Worm (Caenorhabditis elegans): Measurements from ENCODE around the gene ZK688.12.

Gene ZK688.12

ce11 chrIII:7896925-7897324 is 16.5 kb downstream of the ZK688.12 start, which contains the start of gene ZK688.10:
TSS of gene ZK688.10 (minus strand) at chrIII:7897025.
- TF ChIP-seq aly-2 (tag; optimal IDR thresholded peaks at IDR 0.05) (no peak), snpc-4 (tag; optimal IDR thresholded peaks at IDR 0.05) (no peak), sem-4 (tag; optimal IDR thresholded peaks at IDR 0.05) (no peak), Y55F3AM.14 (GFP tag; optimal IDR thresholded peaks at IDR 0.05) (no peak), zag-1 (tag; optimal IDR thresholded peaks at IDR 0.05) (no peak), ztf-4 (tag; optimal IDR thresholded peaks at IDR 0.05) (no peak), F13H6.1 (tag; optimal IDR thresholded peaks at IDR 0.05) (no peak), nhr-129 (tag; optimal IDR thresholded peaks at IDR 0.05) (no peak), elt-1 (tag; optimal IDR thresholded peaks at IDR 0.05) (no peak), ceh-16 (tag; optimal IDR thresholded peaks at IDR 0.05) (no peak), fos-1 (tag; optimal IDR thresholded peaks at IDR 0.05) (no peak), unc-39 (tag; optimal IDR thresholded peaks at IDR 0.05) (no peak), skn-1 (tag; optimal IDR thresholded peaks at IDR 0.05) (no peak), mdl-1 (tag; optimal IDR thresholded peaks at IDR 0.05) (no peak), ztf-1 (GFP tag; conservative IDR thresholded peaks at IDR 0.05) (no peak)

- no peak for TF ChIP-seq peb-1 (tag; optimal IDR thresholded peaks at IDR 0.05)
- TF ChIP-seq nhr-12 (tag; optimal IDR thresholded peaks at IDR 0.05): no peak
- no peak for TF ChIP-seq lin-11 (tag; optimal IDR thresholded peaks at IDR 0.05)
- no peak for TF ChIP-seq mdl-1 (tag; optimal IDR thresholded peaks at IDR 0.05)
- TF ChIP-seq unc-39 (tag; optimal IDR thresholded peaks at IDR 0.05): no peak
- no peak for TF ChIP-seq blmp-1 (tag; optimal IDR thresholded peaks at IDR 0.05; ENCODE audit: insufficient read depth)
- TF ChIP-seq gmeb-1 (tag; optimal IDR thresholded peaks at IDR 0.05): no peak
- TF ChIP-seq ZK546.5 (tag; optimal IDR thresholded peaks at IDR 0.05): no peak
- TF ChIP-seq nhr-129 (tag; optimal IDR thresholded peaks at IDR 0.05): no peak
These were observed 18.7 kb downstream of the ZK688.12 start, which contains the start of gene ZK688.4 for ce11 chrIII:7894724-7895123. TSS of gene ZK688.4 (plus strand) at chrIII:7895024.

- no peak for TF ChIP-seq fos-1 (tag; optimal IDR thresholded peaks at IDR 0.05)
- TF ChIP-seq ZK546.5 (tag; optimal IDR thresholded peaks at IDR 0.05): no peak
- TF ChIP-seq lin-39 (tag; optimal IDR thresholded peaks at IDR 0.05): no peak
These were observed 20.2 kb downstream of the ZK688.12 start for ce11 chrIII:7893224-7893623.

- TF ChIP-seq ztf-11 (tag; optimal IDR thresholded peaks at IDR 0.05): no peak
These were observed 21.1 kb downstream of the ZK688.12 start for ce11 chrIII:7892333-7892732.

ce11 chrIII:7891573-7892306 is 21.6 kb downstream of the ZK688.12 start, which contains the start of the genes ZK688.5 and fahd-1:
TSS of gene ZK688.5 (minus strand) at chrIII:7891623.
TSS of gene fahd-1 (plus strand) at chrIII:7892256.
- TF ChIP-seq egl-27 (tag; optimal IDR thresholded peaks at IDR 0.05): peak; percentile 37
- TF ChIP-seq sem-4 (tag; optimal IDR thresholded peaks at IDR 0.05): peak; percentile 67
- no peak for TF ChIP-seq nhr-10 (tag; optimal IDR thresholded peaks at IDR 0.05)
- TF ChIP-seq sma-3 (GFP tag; optimal IDR thresholded peaks at IDR 0.05): peak; percentile 70
- TF ChIP-seq F13H6.1 (tag; optimal IDR thresholded peaks at IDR 0.05): peak; percentile 87
- TF ChIP-seq unc-62 (GFP tag; optimal IDR thresholded peaks at IDR 0.05): no peak
- no peak for TF ChIP-seq nhr-23 (tag; optimal IDR thresholded peaks at IDR 0.05)
- no peak for TF ChIP-seq lin-39 (tag; optimal IDR thresholded peaks at IDR 0.05)
- TF ChIP-seq lin-11 (tag; optimal IDR thresholded peaks at IDR 0.05): no peak
- TF ChIP-seq dmd-4 (tag; optimal IDR thresholded peaks at IDR 0.05): no peak
- TF ChIP-seq Y55F3AM.14 (GFP tag; optimal IDR thresholded peaks at IDR 0.05): no peak
- TF ChIP-seq peb-1 (tag; optimal IDR thresholded peaks at IDR 0.05): no peak
- TF ChIP-seq unc-55 (GFP tag; optimal IDR thresholded peaks at IDR 0.05): peak; percentile 78
- peak; percentile 34 for TF ChIP-seq lin-13 (GFP tag; optimal IDR thresholded peaks at IDR 0.05)
- no peak for TF ChIP-seq elt-3 (tag; optimal IDR thresholded peaks at IDR 0.05)
- TF ChIP-seq snpc-4 (tag; optimal IDR thresholded peaks at IDR 0.05): peak; percentile 47
- no peak for TF ChIP-seq mab-5 (tag; optimal IDR thresholded peaks at IDR 0.05)
- TF ChIP-seq skn-1 (tag; optimal IDR thresholded peaks at IDR 0.05): no peak
- no peak for TF ChIP-seq unc-39 (tag; optimal IDR thresholded peaks at IDR 0.05)
- peak; percentile 18 for TF ChIP-seq ztf-4 (tag; optimal IDR thresholded peaks at IDR 0.05)
- no peak for TF ChIP-seq elt-1 (tag; optimal IDR thresholded peaks at IDR 0.05)
- TF ChIP-seq gmeb-1 (tag; optimal IDR thresholded peaks at IDR 0.05): peak; percentile 65
- TF ChIP-seq nhr-77 (tag; optimal IDR thresholded peaks at IDR 0.05): no peak
- no peak for TF ChIP-seq ztf-1 (GFP tag; conservative IDR thresholded peaks at IDR 0.05)
- no peak for TF ChIP-seq ZK546.5 (tag; optimal IDR thresholded peaks at IDR 0.05)
- TF ChIP-seq nhr-12 (tag; optimal IDR thresholded peaks at IDR 0.05): no peak
- TF ChIP-seq ztf-11 (tag; optimal IDR thresholded peaks at IDR 0.05): no peak
- no peak for TF ChIP-seq R02D3.7 (tag; optimal IDR thresholded peaks at IDR 0.05)
- TF ChIP-seq nhr-129 (tag; optimal IDR thresholded peaks at IDR 0.05): peak; percentile 82
- no peak for TF ChIP-seq ceh-82 (tag; optimal IDR thresholded peaks at IDR 0.05)
- no peak for TF ChIP-seq alr-1 (tag; optimal IDR thresholded peaks at IDR 0.05)
- peak; percentile 84 for TF ChIP-seq sma-9 (GFP tag; optimal IDR thresholded peaks at IDR 0.05)
- no peak for TF ChIP-seq sma-9 (tag; optimal IDR thresholded peaks at IDR 0.05)
- TF ChIP-seq ama-1 (optimal IDR thresholded peaks at IDR 0.05): peak; percentile 35
- TF ChIP-seq blmp-1 (tag; optimal IDR thresholded peaks at IDR 0.05; ENCODE audit: insufficient read depth): peak; percentile 87
- TF ChIP-seq nhr-6 (tag; optimal IDR thresholded peaks at IDR 0.05): no peak
- TF ChIP-seq zag-1 (tag; optimal IDR thresholded peaks at IDR 0.05): peak; percentile 16
- peak; percentile 93 for TF ChIP-seq fos-1 (tag; optimal IDR thresholded peaks at IDR 0.05)
- no peak for TF ChIP-seq mbf-1 (tag; optimal IDR thresholded peaks at IDR 0.05)

Data from whole organism, L2 larva.